Worm (Caenorhabditis elegans): ENCODE results near the gene T04C9.2.

- TF ChIP-seq elt-2 (tag; optimal IDR thresholded peaks at IDR 0.05) (no peak), fkh-4 (tag; optimal IDR thresholded peaks at IDR 0.05; ENCODE audit: borderline replicate concordance) (no peak), ceh-88 (GFP tag; IDR thresholded peaks at IDR 0.05) (no peak), ztf-11 (tag; optimal IDR thresholded peaks at IDR 0.05) (no peak), jun-1 (tag; optimal IDR thresholded peaks at IDR 0.05) (no peak), ama-1 (optimal IDR thresholded peaks at IDR 0.05) (no peak), nhr-19 (GFP tag; conservative IDR thresholded peaks at IDR 0.05) (0 out of 2 replicates have a peak, but pooled peaks have one; percentile 2), Y116A8C.19 (tag; optimal IDR thresholded peaks at IDR 0.05; ENCODE audit: borderline replicate concordance) (no peak), lsy-2 (tag; optimal IDR thresholded peaks at IDR 0.05) (peak; percentile 20 to 62), zag-1 (tag; optimal IDR thresholded peaks at IDR 0.05) (no peak)
These were observed 7.9 kb downstream of the T04C9.2 start for ce11 chrIII:5999629-6000028.
